Worm (Caenorhabditis elegans) whole organism, young adult: ENCODE results near the gene sra-11.

Source experiments
- C06A6.2 ChIP-seq: fragments of 200-800 bp; sonication (Bioruptor generic); conservative IDR thresholded peaks from 2 replicates; pipeline ENCODE4 v1.3.6; 2022; ENCODE audit warnings: missing genetic modification characterization, missing compliant biosample characterization
- F10E7.11 ChIP-seq: sonication (generic microtip); optimal IDR thresholded peaks from 2 replicates; lab custom pipeline; 2017; ENCODE audit warnings: mild to moderate bottlenecking, missing genetic modification characterization, moderate library complexity, missing compliant biosample characterization
- F33H1.4 ChIP-seq: fragments of 200-800 bp; sonication (Bioruptor generic); IDR thresholded peaks from 2 replicates; pipeline ENCODE4 v1.3.6; 2022; ENCODE audit warnings: missing genetic modification reagents, missing genetic modification characterization, missing compliant biosample characterization
- K12H6.12 ChIP-seq: fragments of 200-800 bp; sonication (Bioruptor generic); optimal IDR thresholded peaks from 2 replicates; lab custom pipeline; 2018; ENCODE audit warnings: mild to moderate bottlenecking, missing genetic modification characterization, missing compliant biosample characterization
- T26A5.8 ChIP-seq: sonication (generic microtip); optimal IDR thresholded peaks from 2 replicates; lab custom pipeline; 2016; ENCODE audit warnings: missing genetic modification characterization, missing compliant biosample characterization
- Y53F4B.3 ChIP-seq: fragments of 200-800 bp; sonication (Bioruptor generic); IDR thresholded peaks from 2 replicates; pipeline ENCODE4 v1.3.6; 2022; ENCODE audit warnings: missing genetic modification reagents, missing genetic modification characterization, missing compliant biosample characterization
- Y56A3A.18 ChIP-seq: fragments of 200-800 bp; sonication (Bioruptor generic); IDR thresholded peaks from 2 replicates; pipeline ENCODE4 v1.3.6; 2022; ENCODE audit warnings: missing genetic modification reagents, missing genetic modification characterization, missing compliant biosample characterization
- Y79H2A.3 ChIP-seq: fragments of 200-800 bp; sonication (Bioruptor generic); conservative IDR thresholded peaks from 2 replicates; pipeline ENCODE4 v1.3.6; 2022; ENCODE audit warnings: missing genetic modification reagents, missing genetic modification characterization, missing compliant biosample characterization
- Y95B8A.8 ChIP-seq: fragments of 200-800 bp; sonication (Bioruptor generic); IDR thresholded peaks from 2 replicates; pipeline ENCODE4 v1.3.6; 2022; ENCODE audit warnings: missing genetic modification reagents, missing genetic modification characterization, missing compliant biosample characterization
- ama-1 ChIP-seq, 3 experiments: fragments of 150-350 bp in 1 of 3; sonication (generic microtip) in 2 of 3; optimal IDR thresholded peaks; 2 replicates each; lab custom pipeline; 2014 to 2018; ENCODE audit warnings: missing biosample characterization in 2 of 3, missing genetic modification characterization in 2 of 3, missing genetic modification reagents in 2 of 3
- bed-1 ChIP-seq: fragments of 200-800 bp; sonication (Bioruptor generic); IDR thresholded peaks from 2 replicates; pipeline ENCODE4 v1.3.6; 2022; ENCODE audit warnings: missing genetic modification reagents, missing genetic modification characterization, missing compliant biosample characterization
- bed-2 ChIP-seq: fragments of 200-800 bp; sonication (Bioruptor generic); IDR thresholded peaks from 2 replicates; pipeline ENCODE4 v1.3.6; 2022; ENCODE audit warnings: missing genetic modification reagents, missing genetic modification characterization, missing compliant biosample characterization
- ccch-3 ChIP-seq: fragments of 200-800 bp; sonication (Bioruptor generic); optimal IDR thresholded peaks from 2 replicates; lab custom pipeline; 2018; ENCODE audit warnings: mild to moderate bottlenecking, missing genetic modification characterization, missing compliant biosample characterization
- cebp-1 ChIP-seq, 2 experiments: fragments of 200-800 bp in 1 of 2; sonication (Bioruptor generic) in 1 of 2; sonication (generic microtip) in 1 of 2; IDR thresholded peaks in 1 of 2; optimal IDR thresholded peaks in 1 of 2; 2 replicates each; pipeline versions ENCODE4 v1.3.6 to Lab custom; 2017 to 2022; ENCODE audit warnings: missing compliant biosample characterization in 2 of 2, missing genetic modification characterization in 2 of 2, mild to moderate bottlenecking in 1 of 2, missing genetic modification reagents in 1 of 2, moderate library complexity in 1 of 2
- cebp-2 ChIP-seq: fragments of 200-800 bp; sonication (Bioruptor generic); IDR thresholded peaks from 2 replicates; pipeline ENCODE4 v1.3.6; 2022; ENCODE audit warnings: missing genetic modification characterization, missing compliant biosample characterization
- ceh-40 ChIP-seq: fragments of 200-800 bp; sonication (Bioruptor generic); IDR thresholded peaks from 2 replicates; pipeline ENCODE4 v1.3.6; 2022; ENCODE audit warnings: missing genetic modification characterization, missing compliant biosample characterization
- ceh-58 ChIP-seq: fragments of 200-800 bp; sonication (Bioruptor generic); IDR thresholded peaks from 2 replicates; pipeline ENCODE4 v1.3.6; 2022; ENCODE audit warnings: missing genetic modification characterization, missing compliant biosample characterization
- chd-7 ChIP-seq: sonication (generic microtip); optimal IDR thresholded peaks from 2 replicates; lab custom pipeline; 2016; ENCODE audit warnings: mild to moderate bottlenecking, missing genetic modification characterization, moderate library complexity, missing compliant biosample characterization
- dpff-1 ChIP-seq: sonication (generic microtip); optimal IDR thresholded peaks from 2 replicates; lab custom pipeline; 2017; ENCODE audit warnings: mild to moderate bottlenecking, missing genetic modification characterization, missing compliant biosample characterization
- egl-44 ChIP-seq: fragments of 200-800 bp; sonication (Bioruptor generic); IDR thresholded peaks from 2 replicates; pipeline ENCODE4 v1.3.6; 2022; ENCODE audit warnings: missing genetic modification reagents, missing genetic modification characterization, missing compliant biosample characterization
- ekl-4 ChIP-seq: fragments of 200-800 bp; sonication (Bioruptor generic); IDR thresholded peaks from 2 replicates; pipeline ENCODE4 v1.3.6; 2022; ENCODE audit warnings: missing genetic modification reagents, missing genetic modification characterization, missing compliant biosample characterization
- hlh-12 ChIP-seq: sonication (generic microtip); optimal IDR thresholded peaks from 2 replicates; lab custom pipeline; 2016; ENCODE audit warnings: missing genetic modification characterization, missing compliant biosample characterization
- hlh-26 ChIP-seq: fragments of 200-800 bp; sonication (Bioruptor generic); conservative IDR thresholded peaks from 2 replicates; pipeline ENCODE4 v1.3.6; 2022; ENCODE audit warnings: missing genetic modification reagents, missing genetic modification characterization, missing compliant biosample characterization
- hmg-1.2 ChIP-seq: fragments of 200-800 bp; sonication (Bioruptor generic); IDR thresholded peaks from 2 replicates; pipeline ENCODE4 v1.3.6; 2022; ENCODE audit warnings: missing genetic modification reagents, missing genetic modification characterization, missing compliant biosample characterization
- hmg-20 ChIP-seq: fragments of 200-800 bp; sonication (Bioruptor generic); IDR thresholded peaks from 2 replicates; pipeline ENCODE4 v1.3.6; 2022; ENCODE audit warnings: missing genetic modification reagents, missing genetic modification characterization, missing compliant biosample characterization
- lag-1 ChIP-seq: fragments of 200-800 bp; sonication (Bioruptor generic); IDR thresholded peaks from 2 replicates; pipeline ENCODE4 v1.3.6; 2022; ENCODE audit warnings: missing genetic modification reagents, missing genetic modification characterization, missing compliant biosample characterization
- lin-35 ChIP-seq, 3 experiments: fragments of 150-350 bp in 2 of 3; sonication (generic microtip) in 1 of 3; optimal IDR thresholded peaks; 2 replicates each; lab custom pipeline; 2014 to 2018; ENCODE audit warnings: missing biosample characterization in 3 of 3, missing genetic modification characterization in 3 of 3, missing genetic modification reagents in 3 of 3
- lin-40 ChIP-seq: sonication (generic microtip); optimal IDR thresholded peaks from 2 replicates; lab custom pipeline; 2016; ENCODE audit warnings: missing genetic modification characterization, mild to moderate bottlenecking, missing compliant biosample characterization, missing genotype, missing genetic modification reagents
- lir-1 ChIP-seq: fragments of 200-800 bp; sonication (Bioruptor generic); conservative IDR thresholded peaks from 2 replicates; pipeline ENCODE4 v1.3.6; 2022; ENCODE audit warnings: missing genetic modification reagents, missing genetic modification characterization, missing compliant biosample characterization
- lsy-27 ChIP-seq: sonication (generic microtip); optimal IDR thresholded peaks from 2 replicates; lab custom pipeline; 2017; ENCODE audit warnings: missing genetic modification characterization, mild to moderate bottlenecking, missing compliant biosample characterization, antibody characterized with exemption, missing genotype, borderline replicate concordance; ENCODE audit not compliant: insufficient read depth
- madf-10 ChIP-seq: sonication (generic microtip); optimal IDR thresholded peaks from 2 replicates; lab custom pipeline; 2016; ENCODE audit warnings: mild to moderate bottlenecking, missing genetic modification characterization, missing compliant biosample characterization
- madf-3 ChIP-seq: fragments of 200-800 bp; sonication (Bioruptor generic); IDR thresholded peaks from 2 replicates; pipeline ENCODE4 v1.3.6; 2022; ENCODE audit warnings: missing genetic modification reagents, missing genetic modification characterization, missing compliant biosample characterization
- madf-6 ChIP-seq: fragments of 200-800 bp; sonication (Bioruptor generic); IDR thresholded peaks from 2 replicates; pipeline ENCODE4 v1.3.6; 2022; ENCODE audit warnings: missing genetic modification reagents, missing genetic modification characterization, missing compliant biosample characterization
- mcd-1 ChIP-seq: fragments of 200-800 bp; sonication (Bioruptor generic); IDR thresholded peaks from 2 replicates; pipeline ENCODE4 v1.3.6; 2022; ENCODE audit warnings: missing genetic modification reagents, missing genetic modification characterization, missing compliant biosample characterization
- nfya-1 ChIP-seq: sonication (generic microtip); optimal IDR thresholded peaks from 2 replicates; lab custom pipeline; 2017; ENCODE audit warnings: antibody characterized with exemption, missing compliant biosample characterization, missing genetic modification characterization, borderline replicate concordance; ENCODE audit not compliant: insufficient read depth
- nfya-2 ChIP-seq: fragments of 200-800 bp; sonication (Bioruptor generic); IDR thresholded peaks from 2 replicates; pipeline ENCODE4 v1.3.6; 2022; ENCODE audit warnings: missing genetic modification reagents, missing genetic modification characterization, missing compliant biosample characterization
- nhr-27 ChIP-seq: fragments of 200-800 bp; sonication (Bioruptor generic); optimal IDR thresholded peaks from 2 replicates; lab custom pipeline; 2018; ENCODE audit warnings: mild to moderate bottlenecking, missing genetic modification characterization, moderate library complexity, missing compliant biosample characterization
- nhr-80 ChIP-seq: sonication (generic microtip); optimal IDR thresholded peaks from 2 replicates; lab custom pipeline; 2016; ENCODE audit warnings: missing genetic modification characterization, missing compliant biosample characterization
- pha-4 ChIP-seq: fragments of 150-350 bp; sonication (generic microtip); optimal IDR thresholded peaks from 2 replicates; lab custom pipeline; 2014; ENCODE audit warnings: missing biosample characterization, missing genetic modification reagents, missing genetic modification characterization
- rcor-1 ChIP-seq: fragments of 200-800 bp; sonication (Bioruptor generic); IDR thresholded peaks from 2 replicates; pipeline ENCODE4 v1.3.6; 2022; ENCODE audit warnings: missing genetic modification reagents, missing genetic modification characterization, missing compliant biosample characterization
- sdz-38 ChIP-seq: sonication (generic microtip); optimal IDR thresholded peaks from 2 replicates; lab custom pipeline; 2016; ENCODE audit warnings: missing genotype, missing genetic modification characterization, missing compliant biosample characterization
- snpc-3.4 ChIP-seq: sonication (generic microtip); optimal IDR thresholded peaks from 2 replicates; lab custom pipeline; 2017; ENCODE audit warnings: missing genetic modification characterization, mild to moderate bottlenecking, missing compliant biosample characterization, antibody characterized with exemption, moderate library complexity, missing genotype, missing genetic modification reagents
- tbx-9 ChIP-seq: sonication (generic microtip); optimal IDR thresholded peaks from 2 replicates; lab custom pipeline; 2016; ENCODE audit warnings: borderline replicate concordance, missing genetic modification characterization, inconsistent platforms, missing compliant biosample characterization
- tlf-1 ChIP-seq: fragments of 200-800 bp; sonication (Bioruptor generic); optimal IDR thresholded peaks from 2 replicates; lab custom pipeline; 2018; ENCODE audit warnings: mild to moderate bottlenecking, missing genetic modification characterization, missing compliant biosample characterization
- xnd-1 ChIP-seq: sonication (generic microtip); optimal IDR thresholded peaks from 2 replicates; lab custom pipeline; 2016; ENCODE audit warnings: missing genotype, missing genetic modification reagents, missing genetic modification characterization, missing compliant biosample characterization
- ztf-26 ChIP-seq: sonication (generic microtip); optimal IDR thresholded peaks from 2 replicates; lab custom pipeline; 2017; ENCODE audit warnings: missing genetic modification characterization, missing compliant biosample characterization
- ztf-3 ChIP-seq: fragments of 200-800 bp; sonication (Bioruptor generic); optimal IDR thresholded peaks from 2 replicates; lab custom pipeline; 2018; ENCODE audit warnings: mild to moderate bottlenecking, missing genetic modification characterization, missing compliant biosample characterization

The sra-11 gene

ce11 chrII:10925804-10926570 lies 15.9 kb upstream of the sra-11 start, which contains the start of gene metr-1 (continued):
- TF ChIP-seq ekl-4 (GFP tag; lab: Robert Waterston, UW) (peak; percentile 22; the same call in 1 of the 2 replicates), rcor-1 (no peak), ama-1 (optimal IDR thresholded peaks at IDR 0.05; lab: Kevin White, UChicago) (peak; percentile 38), ama-1 (GFP tag; optimal IDR thresholded peaks at IDR 0.05; lab: Kevin White, UChicago) (no peak), madf-10 (tag; lab: Kevin White, UChicago) (no peak), ceh-40 (no peak), cebp-1 (GFP tag; IDR thresholded peaks at IDR 0.05; lab: Robert Waterston, UW) (no peak), cebp-1 (tag; optimal IDR thresholded peaks at IDR 0.05; lab: Kevin White, UChicago) (no peak), lir-1 (GFP tag; lab: Robert Waterston, UW) (no peak), tlf-1 (no peak), madf-6 (GFP tag; lab: Robert Waterston, UW) (peak; percentile 70), madf-3 (GFP tag; lab: Robert Waterston, UW) (no peak), K12H6.12 (tag; lab: Kevin White, UChicago) (no peak), lin-35 (GFP tag; optimal IDR thresholded peaks at IDR 0.05; lab: Kevin White, UChicago) (peak in 2 of 3 experiments; percentile 9 to 79), nhr-27 (tag; lab: Kevin White, UChicago) (no peak), xnd-1 (tag; lab: Kevin White, UChicago) (peak; percentile 27), mcd-1 (peak; percentile 49; the same call in 1 of the 2 replicates), Y79H2A.3 (GFP tag; lab: Robert Waterston, UW) (no peak), T26A5.8 (tag; lab: Kevin White, UChicago) (no peak), ztf-3 (GFP tag; lab: Kevin White, UChicago) (no peak), pha-4 (tag; lab: Kevin White, UChicago) (no peak), Y95B8A.8 (GFP tag; lab: Robert Waterston, UW) (0 out of 2 replicates have a peak, but pooled peaks have one; percentile 42), egl-44 (GFP tag; lab: Robert Waterston, UW) (no peak), bed-2 (GFP tag; lab: Robert Waterston, UW) (peak; percentile 59; the same call in 1 of the 2 replicates), snpc-3.4 (no peak), ztf-26 (tag; lab: Kevin White, UChicago) (no peak), lin-40 (tag; lab: Kevin White, UChicago) (no peak), F33H1.4 (GFP tag; lab: Robert Waterston, UW) (peak; percentile 53), sdz-38 (tag; lab: Kevin White, UChicago) (no peak), Y53F4B.3 (no peak), hlh-26 (no peak), ceh-58 (no peak), hlh-12 (tag; lab: Kevin White, UChicago) (no peak), C06A6.2 (no peak), hmg-20 (GFP tag; lab: Robert Waterston, UW) (peak; percentile 35; the same call in 1 of the 2 replicates), ccch-3 (no peak), lag-1 (GFP tag; lab: Robert Waterston, UW) (no peak), nfya-1 (no peak), tbx-9 (tag; lab: Kevin White, UChicago) (no peak), nhr-80 (peak; percentile 9), Y56A3A.18 (GFP tag; lab: Robert Waterston, UW) (no peak), cebp-2 (GFP tag; lab: Robert Waterston, UW) (no peak), lsy-27 (tag; lab: Kevin White, UChicago) (no peak), hmg-1.2 (GFP tag; lab: Robert Waterston, UW) (no peak), dpff-1 (tag; lab: Kevin White, UChicago) (no peak), F10E7.11 (tag; lab: Kevin White, UChicago) (no peak), bed-1 (GFP tag; lab: Robert Waterston, UW) (no peak), chd-7 (tag; lab: Kevin White, UChicago) (no peak), nfya-2 (GFP tag; lab: Robert Waterston, UW) (no peak)
